Worm (Caenorhabditis elegans): Measurements from ENCODE around the gene K09H11.15.

K09H11.15 gene

DNA sequence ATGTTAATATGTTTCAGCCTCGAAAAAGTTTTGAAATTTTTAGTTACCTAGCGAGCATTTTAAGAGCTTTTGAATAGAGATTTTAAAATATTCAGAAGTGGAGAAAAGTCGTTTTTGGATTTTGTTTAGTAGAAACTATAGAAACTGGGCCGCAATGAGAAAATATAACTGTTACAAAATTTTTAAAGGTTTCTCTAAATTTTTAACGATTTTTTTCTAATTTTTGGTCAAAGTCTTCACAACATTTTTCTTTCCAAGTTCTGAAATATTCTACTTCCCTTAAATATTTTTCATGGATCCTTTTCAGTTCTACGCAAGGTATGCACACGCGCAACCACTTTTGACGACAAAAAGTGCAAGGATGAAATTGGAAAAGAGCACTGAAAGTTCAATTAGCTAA, 25.2 kb downstream of the K09H11.15 start, which contains the start of gene peli-1:
TSS of gene peli-1 (plus strand) at position 301 of the 400 bp plus-strand sequence.
- no peak for TF ChIP-seq pes-1 (GFP tag; IDR thresholded peaks at IDR 0.05)
- no peak for TF ChIP-seq F13C5.2 (tag; optimal IDR thresholded peaks at IDR 0.05)
- no peak for TF ChIP-seq ets-7 (tag; optimal IDR thresholded peaks at IDR 0.05)
- TF ChIP-seq ama-1 (optimal IDR thresholded peaks at IDR 0.05): no peak
- no peak for TF ChIP-seq flt-1 (GFP tag; IDR thresholded peaks at IDR 0.05)
- no peak for TF ChIP-seq B0310.2 (tag; optimal IDR thresholded peaks at IDR 0.05)
- no peak for TF ChIP-seq tbx-11 (GFP tag; IDR thresholded peaks at IDR 0.05)
- TF ChIP-seq aly-1 (tag; optimal IDR thresholded peaks at IDR 0.05): no peak
- no peak for TF ChIP-seq ceh-36 (tag; optimal IDR thresholded peaks at IDR 0.05)
- TF ChIP-seq tbx-37 (GFP tag; conservative IDR thresholded peaks at IDR 0.05): no peak
- TF ChIP-seq ceh-13 (GFP tag; optimal IDR thresholded peaks at IDR 0.05): no peak
- TF ChIP-seq sea-1 (GFP tag; conservative IDR thresholded peaks at IDR 0.05): no peak
- no peak for TF ChIP-seq hnd-1 (tag; optimal IDR thresholded peaks at IDR 0.05)
- TF ChIP-seq hmbx-1 (tag; optimal IDR thresholded peaks at IDR 0.05): no peak
- TF ChIP-seq tra-4 (tag; optimal IDR thresholded peaks at IDR 0.05): no peak
- no peak for TF ChIP-seq hmg-4 (GFP tag; optimal IDR thresholded peaks at IDR 0.05)
- TF ChIP-seq scrt-1 (GFP tag; IDR thresholded peaks at IDR 0.05): no peak

ce11 chrV:5704467-5704866, 26.2 kb downstream of the K09H11.15 start:
- TF ChIP-seq flt-1 (GFP tag; IDR thresholded peaks at IDR 0.05) (no peak), sea-1 (GFP tag; conservative IDR thresholded peaks at IDR 0.05) (no peak)

ce11 chrV:5701106-5701505, 29.6 kb downstream of the K09H11.15 start:
- TF ChIP-seq tbx-11 (GFP tag; IDR thresholded peaks at IDR 0.05): no peak
- no peak for TF ChIP-seq hmbx-1 (tag; optimal IDR thresholded peaks at IDR 0.05)
- no peak for TF ChIP-seq ceh-13 (GFP tag; optimal IDR thresholded peaks at IDR 0.05)
- no peak for TF ChIP-seq flt-1 (GFP tag; IDR thresholded peaks at IDR 0.05)
- no peak for TF ChIP-seq tbx-37 (GFP tag; conservative IDR thresholded peaks at IDR 0.05)
- no peak for TF ChIP-seq ceh-36 (tag; optimal IDR thresholded peaks at IDR 0.05)
- no peak for TF ChIP-seq hmg-4 (GFP tag; optimal IDR thresholded peaks at IDR 0.05)
- TF ChIP-seq aly-1 (tag; optimal IDR thresholded peaks at IDR 0.05): no peak
- no peak for TF ChIP-seq hnd-1 (tag; optimal IDR thresholded peaks at IDR 0.05)
- no peak for TF ChIP-seq F13C5.2 (tag; optimal IDR thresholded peaks at IDR 0.05)
- TF ChIP-seq ama-1 (optimal IDR thresholded peaks at IDR 0.05): no peak
- no peak for TF ChIP-seq tra-4 (tag; optimal IDR thresholded peaks at IDR 0.05)
- TF ChIP-seq ets-7 (tag; optimal IDR thresholded peaks at IDR 0.05): no peak
- TF ChIP-seq B0310.2 (tag; optimal IDR thresholded peaks at IDR 0.05): no peak
- TF ChIP-seq pes-1 (GFP tag; IDR thresholded peaks at IDR 0.05): no peak
- TF ChIP-seq sea-1 (GFP tag; conservative IDR thresholded peaks at IDR 0.05): no peak
- no peak for TF ChIP-seq scrt-1 (GFP tag; IDR thresholded peaks at IDR 0.05)

- TF ChIP-seq hmg-4 (GFP tag; optimal IDR thresholded peaks at IDR 0.05): no peak
- TF ChIP-seq ama-1 (optimal IDR thresholded peaks at IDR 0.05): no peak
- no peak for TF ChIP-seq ceh-13 (GFP tag; optimal IDR thresholded peaks at IDR 0.05)
- TF ChIP-seq pes-1 (GFP tag; IDR thresholded peaks at IDR 0.05): no peak
- TF ChIP-seq aly-1 (tag; optimal IDR thresholded peaks at IDR 0.05): no peak
- TF ChIP-seq tra-4 (tag; optimal IDR thresholded peaks at IDR 0.05): no peak
- no peak for TF ChIP-seq sea-1 (GFP tag; conservative IDR thresholded peaks at IDR 0.05)
- TF ChIP-seq tbx-37 (GFP tag; conservative IDR thresholded peaks at IDR 0.05): no peak
- no peak for TF ChIP-seq ets-7 (tag; optimal IDR thresholded peaks at IDR 0.05)
- TF ChIP-seq F13C5.2 (tag; optimal IDR thresholded peaks at IDR 0.05): no peak
- TF ChIP-seq ceh-36 (tag; optimal IDR thresholded peaks at IDR 0.05): no peak
- no peak for TF ChIP-seq flt-1 (GFP tag; IDR thresholded peaks at IDR 0.05)
- no peak for TF ChIP-seq scrt-1 (GFP tag; IDR thresholded peaks at IDR 0.05)
- no peak for TF ChIP-seq hnd-1 (tag; optimal IDR thresholded peaks at IDR 0.05)
- TF ChIP-seq B0310.2 (tag; optimal IDR thresholded peaks at IDR 0.05): no peak
- no peak for TF ChIP-seq tbx-11 (GFP tag; IDR thresholded peaks at IDR 0.05)
- no peak for TF ChIP-seq hmbx-1 (tag; optimal IDR thresholded peaks at IDR 0.05)
Measured at ce11 chrV:5699835-5700441, 30.7 kb downstream of the K09H11.15 start, which contains the start of gene clec-1. clec-1 (plus strand) TSS chrV:5700154.

DNA sequence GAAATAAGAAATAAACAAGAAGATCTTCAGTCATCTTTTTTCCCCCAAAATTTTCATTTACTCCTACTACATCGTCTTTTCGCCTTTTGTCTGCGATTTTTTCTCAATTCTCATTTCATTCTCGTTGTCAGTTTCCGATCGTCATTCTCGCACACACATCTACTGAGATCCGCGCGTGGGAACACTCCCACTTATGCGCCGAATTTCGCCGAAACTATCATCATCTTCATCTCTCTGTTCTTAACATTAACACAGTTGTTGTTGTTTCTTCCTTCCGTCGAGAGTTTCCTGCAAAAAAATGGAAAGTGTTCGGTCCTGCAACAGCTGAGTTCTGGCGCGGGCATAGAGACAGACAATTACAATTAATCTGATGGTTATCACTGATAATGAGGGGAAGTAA, 33.1 kb downstream of the K09H11.15 start:
- TF ChIP-seq hmg-4 (GFP tag; optimal IDR thresholded peaks at IDR 0.05) (no peak), ceh-13 (GFP tag; optimal IDR thresholded peaks at IDR 0.05) (no peak), tra-4 (tag; optimal IDR thresholded peaks at IDR 0.05) (no peak), hmbx-1 (tag; optimal IDR thresholded peaks at IDR 0.05) (no peak), ama-1 (optimal IDR thresholded peaks at IDR 0.05) (no peak), ceh-36 (tag; optimal IDR thresholded peaks at IDR 0.05) (no peak), ets-7 (tag; optimal IDR thresholded peaks at IDR 0.05) (no peak), aly-1 (tag; optimal IDR thresholded peaks at IDR 0.05) (no peak), hnd-1 (tag; optimal IDR thresholded peaks at IDR 0.05) (no peak), B0310.2 (tag; optimal IDR thresholded peaks at IDR 0.05) (no peak), flt-1 (GFP tag; IDR thresholded peaks at IDR 0.05) (no peak)

DNA sequence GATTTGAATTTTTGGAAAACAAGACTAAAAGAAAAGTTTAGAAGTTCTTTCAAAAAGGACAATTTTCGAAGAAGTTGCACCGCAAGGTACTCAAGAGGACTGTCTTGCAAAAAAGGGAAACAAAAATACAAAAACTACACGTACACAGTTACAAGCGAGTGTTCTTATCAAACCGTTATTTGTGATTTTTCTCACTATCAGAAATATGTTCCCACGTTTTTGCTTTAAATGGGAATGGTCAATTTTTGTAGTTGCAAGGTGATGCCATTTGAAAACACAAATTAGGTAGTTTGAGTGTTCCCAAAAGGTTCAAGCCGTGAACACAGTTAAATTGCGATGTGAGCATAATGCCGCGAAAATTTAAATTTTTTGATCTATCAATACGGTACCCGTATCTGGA, 34.5 kb downstream of the K09H11.15 start:
- TF ChIP-seq F13C5.2 (tag; optimal IDR thresholded peaks at IDR 0.05) (no peak), tbx-11 (GFP tag; IDR thresholded peaks at IDR 0.05) (no peak), scrt-1 (GFP tag; IDR thresholded peaks at IDR 0.05) (no peak), ets-7 (tag; optimal IDR thresholded peaks at IDR 0.05) (no peak), hmg-4 (GFP tag; optimal IDR thresholded peaks at IDR 0.05) (no peak), tra-4 (tag; optimal IDR thresholded peaks at IDR 0.05) (no peak), flt-1 (GFP tag; IDR thresholded peaks at IDR 0.05) (no peak)

ce11 chrV:5695635-5696034, 35.0 kb downstream of the K09H11.15 start:
- TF ChIP-seq ceh-36 (tag; optimal IDR thresholded peaks at IDR 0.05): no peak
- TF ChIP-seq ama-1 (optimal IDR thresholded peaks at IDR 0.05): no peak
- TF ChIP-seq ets-7 (tag; optimal IDR thresholded peaks at IDR 0.05): no peak
- TF ChIP-seq F13C5.2 (tag; optimal IDR thresholded peaks at IDR 0.05): no peak
- no peak for TF ChIP-seq sea-1 (GFP tag; conservative IDR thresholded peaks at IDR 0.05)
- TF ChIP-seq pes-1 (GFP tag; IDR thresholded peaks at IDR 0.05): no peak
- no peak for TF ChIP-seq tbx-11 (GFP tag; IDR thresholded peaks at IDR 0.05)
- TF ChIP-seq tra-4 (tag; optimal IDR thresholded peaks at IDR 0.05): no peak
- TF ChIP-seq hnd-1 (tag; optimal IDR thresholded peaks at IDR 0.05): no peak
- no peak for TF ChIP-seq hmbx-1 (tag; optimal IDR thresholded peaks at IDR 0.05)
- TF ChIP-seq ceh-13 (GFP tag; optimal IDR thresholded peaks at IDR 0.05): no peak
- no peak for TF ChIP-seq scrt-1 (GFP tag; IDR thresholded peaks at IDR 0.05)
- no peak for TF ChIP-seq aly-1 (tag; optimal IDR thresholded peaks at IDR 0.05)
- no peak for TF ChIP-seq B0310.2 (tag; optimal IDR thresholded peaks at IDR 0.05)
- no peak for TF ChIP-seq tbx-37 (GFP tag; conservative IDR thresholded peaks at IDR 0.05)
- no peak for TF ChIP-seq hmg-4 (GFP tag; optimal IDR thresholded peaks at IDR 0.05)
- TF ChIP-seq flt-1 (GFP tag; IDR thresholded peaks at IDR 0.05): no peak
